Fruit fly (Drosophila melanogaster): Measurements from ENCODE around the gene CG32695.
A peak's percentile ranks its signal among the peaks of the same experiment; 100 is the strongest.

- TF ChIP-seq spab (GFP tag; optimal IDR thresholded peaks at IDR 0.05) (no peak), vri (GFP tag; optimal IDR thresholded peaks at IDR 0.05) (no peak), Gug (GFP tag; IDR thresholded peaks at IDR 0.05) (no peak), CG3032 (tag; optimal IDR thresholded peaks at IDR 0.05) (no peak), fkh (GFP tag; optimal IDR thresholded peaks at IDR 0.05) (no peak), OdsH (GFP tag; optimal IDR thresholded peaks at IDR 0.05) (no peak), Met (GFP tag; optimal IDR thresholded peaks at IDR 0.05) (no peak), dac (GFP tag; optimal IDR thresholded peaks at IDR 0.05) (no peak), Eip78C (GFP tag) (peak; percentile 5), Hr39 (GFP tag; optimal IDR thresholded peaks at IDR 0.05) (no peak), Sox15 (GFP tag; optimal IDR thresholded peaks at IDR 0.05) (no peak), Hr4 (GFP tag; optimal IDR thresholded peaks at IDR 0.05) (no peak), CG11762 (GFP tag; optimal IDR thresholded peaks at IDR 0.05; ENCODE audit: insufficient read depth) (no peak), CG6163 (GFP tag; IDR thresholded peaks at IDR 0.05) (no peak)
Observed at dm6 chrX:9879570-9879969, 5.7 kb upstream of the CG32695 start, which contains the start of gene CG9686.

Data from whole organism, prepupa.